Fruit fly (Drosophila melanogaster) whole organism, embryonic: ENCODE results near the gene CG3434.

Experiments
- Adf1 ChIP-seq: fragments of 200-800 bp; sonication (Bioruptor generic); IDR thresholded peaks from 2 replicates; pipeline ENCODE4 v1.3.6; 2022; ENCODE audit warnings: missing biosample characterization, missing genetic modification characterization
- CG11560 ChIP-seq: fragments of 200-800 bp; sonication (Bioruptor generic); IDR thresholded peaks from 3 replicates; pipeline ENCODE4 v1.3.6; 2022; ENCODE audit warnings: missing biosample characterization, missing genetic modification characterization
- CG13424 ChIP-seq: fragments of 200-800 bp; sonication (Bioruptor generic); optimal IDR thresholded peaks from 2 replicates; lab custom pipeline; 2019; ENCODE audit warnings: missing biosample characterization, mild to moderate bottlenecking, missing genetic modification characterization, moderate library complexity
- CG15696 ChIP-seq: fragments of 200-800 bp; sonication (Bioruptor generic); optimal IDR thresholded peaks from 2 replicates; lab custom pipeline; 2019; ENCODE audit warnings: missing biosample characterization, mild to moderate bottlenecking, missing genetic modification characterization, moderate library complexity
- CG1647 ChIP-seq: fragments of 200-800 bp; sonication (Bioruptor generic); optimal IDR thresholded peaks from 3 replicates; lab custom pipeline; 2016; ENCODE audit warnings: missing biosample characterization, missing genetic modification characterization
- CG16813 ChIP-seq: fragments of 200-800 bp; sonication (Bioruptor generic); IDR thresholded peaks from 3 replicates; pipeline ENCODE4 v1.3.6; 2022; ENCODE audit warnings: missing biosample characterization, missing genetic modification characterization; ENCODE audit not compliant: partially characterized antibody
- CG16815 ChIP-seq: fragments of 200-800 bp; sonication (Bioruptor generic); optimal IDR thresholded peaks from 3 replicates; lab custom pipeline; 2017; ENCODE audit warnings: missing biosample characterization, mild to moderate bottlenecking, missing genetic modification characterization
- CG17359 ChIP-seq: fragments of 200-800 bp; sonication (Bioruptor generic); optimal IDR thresholded peaks from 3 replicates; lab custom pipeline; 2018; ENCODE audit warnings: missing biosample characterization, mild to moderate bottlenecking, missing genetic modification characterization, moderate library complexity
- CG17385 ChIP-seq: fragments of 200-800 bp; sonication (Bioruptor generic); optimal IDR thresholded peaks from 3 replicates; lab custom pipeline; 2018; ENCODE audit warnings: missing biosample characterization, mild to moderate bottlenecking, missing genetic modification characterization
- CG1832 ChIP-seq: fragments of 200-800 bp; sonication (Bioruptor generic); optimal IDR thresholded peaks from 2 replicates; lab custom pipeline; 2017; ENCODE audit warnings: missing biosample characterization, mild to moderate bottlenecking, missing genetic modification characterization, inconsistent platforms
- CG18476 ChIP-seq: fragments of 200-800 bp; sonication (Bioruptor generic); optimal IDR thresholded peaks from 2 replicates; lab custom pipeline; 2016; ENCODE audit warnings: missing biosample characterization, mild to moderate bottlenecking, missing genetic modification characterization
- CG30020 ChIP-seq: fragments of 200-800 bp; optimal IDR thresholded peaks from 2 replicates; lab custom pipeline; 2019; ENCODE audit warnings: missing biosample characterization, mild to moderate bottlenecking, missing genetic modification characterization, moderate library complexity
- CG30431 ChIP-seq: fragments of 200-800 bp; sonication (Bioruptor generic); optimal IDR thresholded peaks from 2 replicates; lab custom pipeline; 2017; ENCODE audit warnings: missing biosample characterization, missing genetic modification characterization
- CG3065 ChIP-seq: fragments of 200-800 bp; sonication (Bioruptor generic); optimal IDR thresholded peaks from 2 replicates; lab custom pipeline; 2016; ENCODE audit warnings: missing biosample characterization, missing genetic modification characterization
- CG4617 ChIP-seq: fragments of 200-800 bp; sonication (Bioruptor generic); optimal IDR thresholded peaks from 3 replicates; lab custom pipeline; 2016; ENCODE audit warnings: missing biosample characterization, missing genetic modification characterization, borderline replicate concordance
- CG6813 ChIP-seq: fragments of 200-800 bp; sonication (Bioruptor generic); optimal IDR thresholded peaks from 2 replicates; lab custom pipeline; 2017; ENCODE audit warnings: missing biosample characterization, missing genetic modification characterization, mild to moderate bottlenecking, moderate library complexity, missing genetic modification reagents
- CG8089 ChIP-seq: fragments of 200-800 bp; sonication (Bioruptor generic); optimal IDR thresholded peaks from 3 replicates; lab custom pipeline; 2016; ENCODE audit warnings: missing biosample characterization, missing genetic modification characterization
- CG8359 ChIP-seq: fragments of 200-800 bp; sonication (Bioruptor generic); optimal IDR thresholded peaks from 2 replicates; lab custom pipeline; 2017; ENCODE audit warnings: missing biosample characterization, mild to moderate bottlenecking, missing genetic modification characterization, borderline replicate concordance
- CG8765 ChIP-seq: fragments of 200-800 bp; sonication (Bioruptor generic); IDR thresholded peaks from 2 replicates; pipeline ENCODE4 v1.3.6; 2022; ENCODE audit warnings: missing biosample characterization, missing genetic modification characterization
- CG9797 ChIP-seq: fragments of 200-800 bp; sonication (Bioruptor generic); optimal IDR thresholded peaks from 3 replicates; lab custom pipeline; 2018; ENCODE audit warnings: missing biosample characterization, mild to moderate bottlenecking, missing genetic modification characterization
- CG9817 ChIP-seq: fragments of 200-800 bp; sonication (Bioruptor generic); optimal IDR thresholded peaks from 2 replicates; lab custom pipeline; 2018; ENCODE audit warnings: missing biosample characterization, mild to moderate bottlenecking, missing genetic modification characterization, moderate library complexity
- H15 ChIP-seq: fragments of 200-800 bp; sonication (Bioruptor generic); IDR thresholded peaks from 3 replicates; pipeline ENCODE4 v1.3.6; 2022; ENCODE audit warnings: missing biosample characterization, missing genetic modification characterization
- Mes4 ChIP-seq: fragments of 200-800 bp; sonication (Bioruptor generic); optimal IDR thresholded peaks from 2 replicates; lab custom pipeline; 2016; ENCODE audit warnings: missing biosample characterization, missing genetic modification characterization
- NC2β ChIP-seq: fragments of 200-800 bp; sonication (Bioruptor generic); optimal IDR thresholded peaks from 2 replicates; lab custom pipeline; 2016; ENCODE audit warnings: missing biosample characterization, missing genetic modification characterization
- Nf-YC ChIP-seq: fragments of 200-800 bp; optimal IDR thresholded peaks from 3 replicates; lab custom pipeline; 2019; ENCODE audit warnings: missing biosample characterization, mild to moderate bottlenecking, missing genetic modification characterization, moderate library complexity
- Rfx ChIP-seq: fragments of 200-800 bp; sonication (Bioruptor generic); IDR thresholded peaks from 2 replicates; pipeline ENCODE4 v1.3.6; 2022; ENCODE audit warnings: missing biosample characterization, missing genetic modification characterization
- Side ChIP-seq: fragments of 200-800 bp; sonication (Bioruptor generic); optimal IDR thresholded peaks from 2 replicates; lab custom pipeline; 2016; ENCODE audit warnings: missing biosample characterization, missing genetic modification characterization
- Vsx1 ChIP-seq: fragments of 200-800 bp; sonication (Bioruptor generic); optimal IDR thresholded peaks from 2 replicates; lab custom pipeline; 2017; ENCODE audit warnings: missing biosample characterization, mild to moderate bottlenecking, missing genetic modification characterization, missing genetic modification reagents
- Xbp1 ChIP-seq: fragments of 200-800 bp; sonication (Bioruptor generic); optimal IDR thresholded peaks from 3 replicates; lab custom pipeline; 2016; ENCODE audit warnings: missing biosample characterization, mild to moderate bottlenecking, missing genetic modification characterization
- cas ChIP-seq: fragments of 200-800 bp; sonication (Bioruptor generic); IDR thresholded peaks from 2 replicates; pipeline ENCODE4 v1.3.6; 2022; ENCODE audit warnings: missing biosample characterization, missing genetic modification characterization
- chinmo ChIP-seq: fragments of 200-800 bp; sonication (Bioruptor generic); IDR thresholded peaks from 4 replicates; pipeline ENCODE4 v1.3.6; 2022; ENCODE audit warnings: missing biosample characterization, missing genetic modification characterization; ENCODE audit not compliant: partially characterized antibody
- crc ChIP-seq: fragments of 200-800 bp; sonication (Bioruptor generic); optimal IDR thresholded peaks from 2 replicates; lab custom pipeline; 2016; ENCODE audit warnings: missing biosample characterization, missing genetic modification characterization
- dimm ChIP-seq: fragments of 200-800 bp; sonication (Bioruptor generic); IDR thresholded peaks from 2 replicates; pipeline ENCODE4 v1.3.6; 2022; ENCODE audit warnings: missing biosample characterization, missing genetic modification characterization
- esg ChIP-seq: fragments of 200-800 bp; sonication (Bioruptor generic); conservative IDR thresholded peaks from 2 replicates; pipeline ENCODE4 v1.3.6; 2022; ENCODE audit warnings: missing biosample characterization, missing genetic modification characterization
- fu2 ChIP-seq: fragments of 200-800 bp; sonication (Bioruptor generic); optimal IDR thresholded peaks from 2 replicates; lab custom pipeline; 2016; ENCODE audit warnings: missing biosample characterization, missing genetic modification characterization
- gro ChIP-seq: fragments of 200-800 bp; sonication (Bioruptor generic); optimal IDR thresholded peaks from 2 replicates; lab custom pipeline; 2016; ENCODE audit warnings: missing biosample characterization, missing genetic modification characterization
- gsb-n ChIP-seq: fragments of 200-800 bp; sonication (Bioruptor generic); optimal IDR thresholded peaks from 3 replicates; lab custom pipeline; 2018; ENCODE audit warnings: missing biosample characterization, mild to moderate bottlenecking, missing genetic modification characterization
- ham ChIP-seq: fragments of 200-800 bp; sonication (Bioruptor generic); IDR thresholded peaks from 2 replicates; pipeline ENCODE4 v1.3.6; 2022; ENCODE audit warnings: missing biosample characterization, missing genetic modification characterization
- hb ChIP-seq: fragments of 200-800 bp; sonication (Bioruptor generic); IDR thresholded peaks from 3 replicates; pipeline ENCODE4 v1.3.6; 2022; ENCODE audit warnings: missing biosample characterization, missing genetic modification characterization; ENCODE audit not compliant: partially characterized antibody
- maf-S ChIP-seq: fragments of 200-800 bp; sonication (Bioruptor generic); optimal IDR thresholded peaks from 2 replicates; lab custom pipeline; 2016; ENCODE audit warnings: missing biosample characterization, missing genetic modification characterization
- nerfin-1 ChIP-seq: fragments of 200-800 bp; sonication (Bioruptor generic); optimal IDR thresholded peaks from 3 replicates; lab custom pipeline; 2019; ENCODE audit warnings: missing biosample characterization, mild to moderate bottlenecking, missing genetic modification characterization, moderate library complexity
- onecut ChIP-seq: fragments of 200-800 bp; sonication (Bioruptor generic); IDR thresholded peaks from 2 replicates; pipeline ENCODE4 v1.3.6; 2022; ENCODE audit warnings: missing biosample characterization, missing genetic modification characterization
- otp ChIP-seq: fragments of 200-800 bp; sonication (Bioruptor generic); IDR thresholded peaks from 3 replicates; pipeline ENCODE4, ENCODE4 v1.3.6; 2022; ENCODE audit warnings: missing biosample characterization, missing genetic modification characterization
- phol ChIP-seq: fragments of 200-800 bp; sonication (Bioruptor generic); optimal IDR thresholded peaks from 3 replicates; lab custom pipeline; 2018; ENCODE audit warnings: missing biosample characterization, mild to moderate bottlenecking, missing genetic modification characterization, moderate library complexity
- psq ChIP-seq: fragments of 200-800 bp; sonication (Bioruptor generic); optimal IDR thresholded peaks from 2 replicates; lab custom pipeline; 2017; ENCODE audit warnings: missing biosample characterization, missing genetic modification characterization
- ranshi ChIP-seq: fragments of 200-800 bp; sonication (Bioruptor generic); IDR thresholded peaks from 2 replicates; pipeline ENCODE4 v1.3.6; 2022; ENCODE audit warnings: missing biosample characterization, missing genetic modification characterization
- slbo ChIP-seq: fragments of 200-800 bp; sonication (Bioruptor generic); IDR thresholded peaks from 2 replicates; pipeline ENCODE4 v1.3.6; 2022; ENCODE audit warnings: missing biosample characterization, missing genetic modification characterization
- sqz ChIP-seq: fragments of 200-800 bp; sonication (Bioruptor generic); optimal IDR thresholded peaks from 3 replicates; lab custom pipeline; 2018; ENCODE audit warnings: missing biosample characterization, mild to moderate bottlenecking, missing genetic modification characterization
- twi ChIP-seq: fragments of 200-800 bp; optimal IDR thresholded peaks from 2 replicates; lab custom pipeline; 2019; ENCODE audit warnings: missing biosample characterization, mild to moderate bottlenecking, missing genetic modification characterization, moderate library complexity
- z ChIP-seq: fragments of 200-800 bp; sonication (Bioruptor generic); IDR thresholded peaks from 3 replicates; pipeline ENCODE4 v1.3.6; 2022; ENCODE audit warnings: missing biosample characterization, missing genetic modification characterization
- zf30C ChIP-seq: fragments of 200-800 bp; sonication (Bioruptor generic); optimal IDR thresholded peaks from 3 replicates; lab custom pipeline; 2018; ENCODE audit warnings: missing biosample characterization, mild to moderate bottlenecking, missing genetic modification characterization

CG3434 gene

dm6 chr3L:9446731-9447238, 13.8 kb downstream of the CG3434 start, which contains the start of gene CG3529 (continued):
- peak; percentile 71 for TF ChIP-seq phol
- TF ChIP-seq Vsx1 (GFP tag; lab: Kevin White, UChicago): no peak
- TF ChIP-seq esg: no peak
- peak; percentile 87 for TF ChIP-seq nerfin-1
- TF ChIP-seq H15 (GFP tag; lab: Robert Waterston, UW): no peak
- TF ChIP-seq twi (tag; lab: Kevin White, UChicago): no peak
- no peak for TF ChIP-seq Mes4 (GFP tag; lab: Kevin White, UChicago)
- TF ChIP-seq ham: no peak
- peak; percentile 30 for TF ChIP-seq CG9817 (tag; lab: Kevin White, UChicago)
- peak; percentile 47 for TF ChIP-seq CG13424 (tag; lab: Kevin White, UChicago)
- no peak for TF ChIP-seq hb
- TF ChIP-seq CG30431 (GFP tag; lab: Kevin White, UChicago): no peak
- no peak for TF ChIP-seq CG16813 (GFP tag; lab: Robert Waterston, UW)
- peak; percentile 44 for TF ChIP-seq NC2β (GFP tag; lab: Kevin White, UChicago)
- no peak for TF ChIP-seq Adf1 (GFP tag; lab: Robert Waterston, UW)
- no peak for TF ChIP-seq Side
- TF ChIP-seq Nf-YC: peak; percentile 31
- TF ChIP-seq CG6813 (GFP tag; lab: Kevin White, UChicago): no peak
- no peak for TF ChIP-seq psq
- TF ChIP-seq CG17385: peak; percentile 49
- TF ChIP-seq fu2: no peak
- no peak for TF ChIP-seq cas (GFP tag; lab: Robert Waterston, UW)
- TF ChIP-seq onecut: no peak; the same call in 1 of the 2 replicates
- TF ChIP-seq ranshi (GFP tag; lab: Robert Waterston, UW): 0 out of 2 replicates have a peak, but pooled peaks have one; percentile 8
- peak; percentile 84 for TF ChIP-seq CG4617
- TF ChIP-seq CG8765: no peak
- TF ChIP-seq z (GFP tag; lab: Robert Waterston, UW): no peak
- TF ChIP-seq zf30C (GFP tag; lab: Kevin White, UChicago): no peak
- peak; percentile 31 for TF ChIP-seq CG30020 (tag; lab: Kevin White, UChicago)
- no peak for TF ChIP-seq CG11560 (tag; lab: Robert Waterston, UW)
- no peak for TF ChIP-seq CG16815 (GFP tag; lab: Kevin White, UChicago)
- TF ChIP-seq dimm (GFP tag; lab: Robert Waterston, UW): no peak
- TF ChIP-seq CG18476 (GFP tag; lab: Kevin White, UChicago): no peak
- TF ChIP-seq CG1832 (GFP tag; lab: Kevin White, UChicago): no peak
- peak; percentile 2 for TF ChIP-seq maf-S
- TF ChIP-seq chinmo (GFP tag; lab: Robert Waterston, UW): peak; percentile 68; the same call in 2 of the 4 replicates
- TF ChIP-seq sqz (GFP tag; lab: Kevin White, UChicago): peak; percentile 82
- TF ChIP-seq CG17359 (tag; lab: Kevin White, UChicago): peak; percentile 13
- no peak for TF ChIP-seq CG8359 (GFP tag; lab: Kevin White, UChicago)
- peak; percentile 8 for TF ChIP-seq Xbp1 (GFP tag; lab: Kevin White, UChicago)
- peak; percentile 61 for TF ChIP-seq Rfx (GFP tag; lab: Robert Waterston, UW)
- 0 out of 2 replicates have a peak, but pooled peaks have one; percentile 31 for TF ChIP-seq slbo (GFP tag; lab: Robert Waterston, UW)
- TF ChIP-seq CG9797 (GFP tag; lab: Kevin White, UChicago): peak; percentile 80
- peak; percentile 35 for TF ChIP-seq CG1647 (GFP tag; lab: Kevin White, UChicago)
- TF ChIP-seq CG15696: peak; percentile 20
- no peak for TF ChIP-seq otp (GFP tag; lab: Robert Waterston, UW)
- TF ChIP-seq crc (GFP tag; lab: Kevin White, UChicago): no peak
- TF ChIP-seq gro (GFP tag; lab: Kevin White, UChicago): no peak
- no peak for TF ChIP-seq CG8089 (GFP tag; lab: Kevin White, UChicago)
- TF ChIP-seq CG3065 (GFP tag; lab: Kevin White, UChicago): no peak
- TF ChIP-seq gsb-n (tag; lab: Kevin White, UChicago): no peak
